Worm (Caenorhabditis elegans) whole organism, L3 larva: ENCODE measurements around the gene nhr-164.

ENCODE experiments used
- aly-2 ChIP-seq: fragments of 150-350 bp; optimal IDR thresholded peaks from 2 replicates; lab custom pipeline; 2014; ENCODE audit warnings: missing biosample characterization, missing genetic modification characterization
- nhr-12 ChIP-seq: fragments of 150-350 bp; optimal IDR thresholded peaks from 2 replicates; lab custom pipeline; 2014; ENCODE audit warnings: missing biosample characterization, missing genetic modification characterization
- pqm-1 ChIP-seq: fragments of 150-350 bp; optimal IDR thresholded peaks from 2 replicates; lab custom pipeline; 2017; ENCODE audit warnings: missing biosample characterization, missing genetic modification characterization, inconsistent platforms
- unc-62 ChIP-seq: fragments of 150-350 bp; sonication (generic microtip); optimal IDR thresholded peaks from 4 replicates; lab custom pipeline; 2014; ENCODE audit warnings: missing biosample characterization, missing genetic modification reagents, missing genetic modification characterization

- no peak for TF ChIP-seq unc-62 (GFP tag; lab: Kevin White, UChicago)
- no peak for TF ChIP-seq nhr-12 (tag; lab: Kevin White, UChicago)
- no peak for TF ChIP-seq pqm-1 (tag; lab: Kevin White, UChicago)
- TF ChIP-seq aly-2 (tag; lab: Kevin White, UChicago) = no peak
Observed at ce11 chrV:15216705-15217104, 18.9 kb downstream of the nhr-164 start, which contains the start of gene sri-25.
